Worm (Caenorhabditis elegans): ENCODE results near the gene pipp-4P.

ce11 chrIII:2858334-2858733, 39.3 kb downstream of the pipp-4P start:
- TF ChIP-seq tab-1 (GFP tag; IDR thresholded peaks at IDR 0.05) (no peak), ztf-23 (GFP tag; IDR thresholded peaks at IDR 0.05) (no peak), flt-1 (GFP tag; IDR thresholded peaks at IDR 0.05) (no peak)

Data from whole organism, midembryonic.